Worm (Caenorhabditis elegans) whole organism, L4 larva: ENCODE measurements around the gene Y5H2A.4.

Experiments used
- ZK546.5 ChIP-seq, 2 experiments: sonication (generic microtip); optimal IDR thresholded peaks; 2 replicates each; lab custom pipeline; 2017; ENCODE audit warnings: missing biosample characterization in 2 of 2, missing genetic modification characterization in 2 of 2
- ama-1 ChIP-seq: fragments of 150-350 bp; optimal IDR thresholded peaks from 2 replicates; lab custom pipeline; 2014; ENCODE audit warnings: inconsistent platforms, mixed read lengths
- attf-4 ChIP-seq: sonication (generic microtip); optimal IDR thresholded peaks from 3 replicates; lab custom pipeline; 2017; ENCODE audit warnings: missing biosample characterization, missing genetic modification characterization
- ceh-20 ChIP-seq: fragments of 200-800 bp; sonication (Bioruptor generic); IDR thresholded peaks from 2 replicates; pipeline ENCODE4 v1.3.6; 2022; ENCODE audit warnings: missing genetic modification reagents, missing genetic modification characterization, missing compliant biosample characterization
- ceh-44 ChIP-seq: fragments of 200-800 bp; sonication (Bioruptor generic); IDR thresholded peaks from 2 replicates; pipeline ENCODE4 v1.3.6; 2022; ENCODE audit warnings: missing genetic modification reagents, missing genetic modification characterization, missing compliant biosample characterization
- daf-16 ChIP-seq, 3 experiments: sonication (generic microtip); optimal IDR thresholded peaks; 2 replicates each; lab custom pipeline; 2016 to 2017; ENCODE audit warnings: missing genetic modification characterization in 3 of 3, missing genetic modification reagents in 3 of 3, mild to moderate bottlenecking in 2 of 3, missing compliant biosample characterization in 2 of 3, missing biosample characterization in 1 of 3, moderate library complexity in 1 of 3
- daf-19 ChIP-seq: fragments of 200-800 bp; sonication (Bioruptor generic); conservative IDR thresholded peaks from 2 replicates; pipeline ENCODE4 v1.3.6; 2022; ENCODE audit warnings: missing genetic modification characterization, missing compliant biosample characterization
- dmd-6 ChIP-seq: fragments of 200-800 bp; sonication (Bioruptor generic); IDR thresholded peaks from 2 replicates; pipeline ENCODE4 v1.3.6; 2022; ENCODE audit warnings: missing genetic modification reagents, missing genetic modification characterization, missing compliant biosample characterization
- dpl-1 ChIP-seq: fragments of 150-350 bp; optimal IDR thresholded peaks from 2 replicates; lab custom pipeline; 2014; ENCODE audit warnings: missing biosample characterization, missing genetic modification reagents, missing genetic modification characterization
- dve-1 ChIP-seq: sonication (generic microtip); optimal IDR thresholded peaks from 2 replicates; lab custom pipeline; 2017; ENCODE audit warnings: antibody characterized with exemption, mild to moderate bottlenecking, missing genetic modification characterization, missing compliant biosample characterization; ENCODE audit not compliant: insufficient read depth
- hlh-11 ChIP-seq: fragments of 200-800 bp; sonication (Bioruptor generic); optimal IDR thresholded peaks from 2 replicates; lab custom pipeline; 2018; ENCODE audit warnings: mild to moderate bottlenecking, missing genetic modification characterization, missing compliant biosample characterization
- hlh-30 ChIP-seq: sonication (generic microtip); optimal IDR thresholded peaks from 2 replicates; lab custom pipeline; 2017; ENCODE audit warnings: antibody characterized with exemption, mild to moderate bottlenecking, missing genetic modification characterization, missing compliant biosample characterization; ENCODE audit not compliant: insufficient read depth
- hmg-1.1 ChIP-seq: fragments of 200-800 bp; sonication (Bioruptor generic); IDR thresholded peaks from 2 replicates; pipeline ENCODE4 v1.3.6; 2022; ENCODE audit warnings: missing genetic modification reagents, missing genetic modification characterization, missing compliant biosample characterization
- lim-7 ChIP-seq: fragments of 200-800 bp; sonication (Bioruptor generic); IDR thresholded peaks from 2 replicates; pipeline ENCODE4 v1.3.6; 2022; ENCODE audit warnings: missing genetic modification characterization, missing compliant biosample characterization
- lin-1 ChIP-seq: fragments of 200-800 bp; sonication (Bioruptor generic); IDR thresholded peaks from 2 replicates; pipeline ENCODE4 v1.3.6; 2022; ENCODE audit warnings: missing genetic modification reagents, missing genetic modification characterization, missing compliant biosample characterization
- lin-13 ChIP-seq: fragments of 150-350 bp; optimal IDR thresholded peaks from 2 replicates; lab custom pipeline; 2014; ENCODE audit warnings: missing biosample characterization, missing genetic modification reagents, missing genetic modification characterization
- lin-29 ChIP-seq: fragments of 200-800 bp; sonication (Bioruptor generic); IDR thresholded peaks from 2 replicates; pipeline ENCODE4 v1.3.6; 2022; ENCODE audit warnings: missing genetic modification reagents, missing genetic modification characterization, missing compliant biosample characterization
- lir-3 ChIP-seq: sonication (generic microtip); optimal IDR thresholded peaks from 2 replicates; lab custom pipeline; 2016; ENCODE audit warnings: mild to moderate bottlenecking, missing genetic modification characterization, missing compliant biosample characterization
- lsy-2 ChIP-seq, 2 experiments: fragments of 150-350 bp in 1 of 2; sonication (generic microtip) in 1 of 2; optimal IDR thresholded peaks; 2 replicates each; lab custom pipeline; 2014 to 2017; ENCODE audit warnings: missing biosample characterization in 2 of 2, missing genetic modification characterization in 2 of 2
- madf-9 ChIP-seq: fragments of 200-800 bp; sonication (Bioruptor generic); conservative IDR thresholded peaks from 2 replicates; pipeline ENCODE4 v1.3.6; 2022; ENCODE audit warnings: missing genetic modification reagents, missing genetic modification characterization, missing compliant biosample characterization
- mdl-1 ChIP-seq, 2 experiments: fragments of 150-350 bp in 1 of 2; sonication (generic microtip) in 1 of 2; optimal IDR thresholded peaks; 2 replicates each; lab custom pipeline; 2014 to 2017; ENCODE audit warnings: missing biosample characterization in 2 of 2, missing genetic modification characterization in 2 of 2
- mdt-29 ChIP-seq: fragments of 200-800 bp; sonication (Bioruptor generic); IDR thresholded peaks from 2 replicates; pipeline ENCODE4 v1.3.6; 2022; ENCODE audit warnings: missing genetic modification reagents, missing genetic modification characterization, missing compliant biosample characterization
- mes-2 ChIP-seq: sonication (generic microtip); optimal IDR thresholded peaks from 2 replicates; lab custom pipeline; 2016; ENCODE audit warnings: missing genotype, mild to moderate bottlenecking, missing genetic modification characterization, missing compliant biosample characterization; ENCODE audit not compliant: poor library complexity, severe bottlenecking
- mxl-3 ChIP-seq: fragments of 200-800 bp; sonication (Bioruptor generic); optimal IDR thresholded peaks from 2 replicates; lab custom pipeline; 2018; ENCODE audit warnings: mild to moderate bottlenecking, missing genetic modification characterization, missing compliant biosample characterization
- nhr-11 ChIP-seq: fragments of 150-350 bp; optimal IDR thresholded peaks from 2 replicates; lab custom pipeline; 2014; ENCODE audit warnings: missing biosample characterization, missing genetic modification characterization
- nhr-237 ChIP-seq: sonication (generic microtip); optimal IDR thresholded peaks from 2 replicates; lab custom pipeline; 2017; ENCODE audit warnings: missing biosample characterization, missing genetic modification characterization
- nhr-28 ChIP-seq: fragments of 150-350 bp; optimal IDR thresholded peaks from 2 replicates; lab custom pipeline; 2014; ENCODE audit warnings: missing biosample characterization, missing genetic modification characterization
- nhr-41 ChIP-seq: fragments of 200-800 bp; sonication (Bioruptor generic); IDR thresholded peaks from 2 replicates; pipeline ENCODE4 v1.3.6; 2022; ENCODE audit warnings: missing genetic modification reagents, missing genetic modification characterization, missing compliant biosample characterization
- nhr-6 ChIP-seq: fragments of 150-350 bp; optimal IDR thresholded peaks from 2 replicates; lab custom pipeline; 2014; ENCODE audit warnings: missing biosample characterization, missing genetic modification characterization
- pqm-1 ChIP-seq: sonication (generic microtip); optimal IDR thresholded peaks from 2 replicates; lab custom pipeline; 2017; ENCODE audit warnings: missing biosample characterization, missing genetic modification characterization
- rbr-2 ChIP-seq: sonication (generic microtip); optimal IDR thresholded peaks from 2 replicates; lab custom pipeline; 2016; ENCODE audit warnings: missing genotype, missing genetic modification characterization, missing compliant biosample characterization
- set-16 ChIP-seq: fragments of 200-800 bp; sonication (Bioruptor generic); IDR thresholded peaks from 2 replicates; pipeline ENCODE4 v1.3.6; 2022; ENCODE audit warnings: missing genetic modification reagents, missing genetic modification characterization, missing compliant biosample characterization
- snpc-1.2 ChIP-seq: fragments of 200-800 bp; sonication (Bioruptor generic); IDR thresholded peaks from 2 replicates; pipeline ENCODE4 v1.3.6; 2022; ENCODE audit warnings: missing genetic modification reagents, missing genetic modification characterization, missing compliant biosample characterization
- spr-1 ChIP-seq: sonication (generic microtip); optimal IDR thresholded peaks from 2 replicates; lab custom pipeline; 2016; ENCODE audit warnings: mild to moderate bottlenecking, missing genetic modification characterization, missing compliant biosample characterization
- unc-62 ChIP-seq, 3 experiments: fragments of 150-350 bp in 1 of 3; sonication (generic microtip); optimal IDR thresholded peaks in 2 of 3; peaks in 1 of 3; 1 replicate in 1 of 3; 2 replicates in 2 of 3; lab custom pipeline; 2014 to 2017; ENCODE audit warnings: missing biosample characterization in 3 of 3, missing genetic modification characterization in 3 of 3, missing genetic modification reagents in 3 of 3, missing genotype in 1 of 3
- zfp-3 ChIP-seq: fragments of 200-800 bp; sonication (Bioruptor generic); conservative IDR thresholded peaks from 2 replicates; pipeline ENCODE4 v1.3.6; 2022; ENCODE audit warnings: missing genetic modification reagents, missing genetic modification characterization, missing compliant biosample characterization
- zip-11 ChIP-seq: fragments of 200-800 bp; sonication (Bioruptor generic); IDR thresholded peaks from 2 replicates; pipeline ENCODE4 v1.3.6; 2022; ENCODE audit warnings: missing genetic modification characterization, missing compliant biosample characterization
- ztf-7 ChIP-seq: fragments of 150-350 bp; optimal IDR thresholded peaks from 2 replicates; lab custom pipeline; 2014; ENCODE audit warnings: missing biosample characterization, missing genetic modification characterization

Gene Y5H2A.4

DNA sequence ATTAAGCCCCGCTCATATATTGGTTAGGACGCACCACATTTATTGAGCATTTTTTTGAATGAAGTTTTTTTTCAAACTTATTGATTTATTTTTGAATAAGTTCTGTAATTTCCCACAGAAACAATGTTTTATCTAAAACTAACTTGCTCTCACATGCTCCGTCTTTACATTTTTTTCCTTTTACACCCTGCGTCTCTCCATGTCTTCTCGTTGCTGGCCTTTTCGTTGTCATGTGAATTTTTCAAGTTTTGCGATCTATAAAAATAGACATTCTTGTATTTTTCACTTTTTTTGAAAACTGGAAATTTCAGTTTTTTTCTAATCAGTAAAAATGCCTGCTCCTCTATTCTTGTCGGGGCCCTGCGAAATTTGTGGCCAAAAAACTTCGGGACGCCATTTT lies 43.2 kb downstream of the Y5H2A.4 start, which contains the start of gene nhr-134:
Gene nhr-134 (plus strand): TSS at position 312 of the 400 bp plus-strand sequence.
- no peak for TF ChIP-seq lin-1 (GFP tag; lab: Robert Waterston, UW)
- peak; percentile 15 for TF ChIP-seq hlh-11 (tag; lab: Kevin White, UChicago)
- peak; percentile 6 for TF ChIP-seq mes-2 (tag; lab: Kevin White, UChicago)
- TF ChIP-seq hlh-30 (tag; lab: Kevin White, UChicago), result peak; percentile 87
- TF ChIP-seq lsy-2 (tag; optimal IDR thresholded peaks at IDR 0.05; lab: Kevin White, UChicago), result peak in 1 of 2 experiments; percentile 3
- no peak for TF ChIP-seq ztf-7
- TF ChIP-seq nhr-28 (tag; lab: Kevin White, UChicago), result peak; percentile 30
- peak; percentile 44 for TF ChIP-seq dve-1
- no peak for TF ChIP-seq daf-16 (GFP tag; optimal IDR thresholded peaks at IDR 0.05; lab: Kevin White, UChicago)
- peak; percentile 44 for TF ChIP-seq daf-16 (tag; optimal IDR thresholded peaks at IDR 0.05; lab: Kevin White, UChicago)
- TF ChIP-seq nhr-41, result no peak
- peak in 1 of 2 experiments; percentile 55 for TF ChIP-seq unc-62 (GFP tag; optimal IDR thresholded peaks at IDR 0.05 in 1 of 2; lab: Kevin White, UChicago)
- no peak for TF ChIP-seq unc-62 (tag; optimal IDR thresholded peaks at IDR 0.05; lab: Kevin White, UChicago)

DNA sequence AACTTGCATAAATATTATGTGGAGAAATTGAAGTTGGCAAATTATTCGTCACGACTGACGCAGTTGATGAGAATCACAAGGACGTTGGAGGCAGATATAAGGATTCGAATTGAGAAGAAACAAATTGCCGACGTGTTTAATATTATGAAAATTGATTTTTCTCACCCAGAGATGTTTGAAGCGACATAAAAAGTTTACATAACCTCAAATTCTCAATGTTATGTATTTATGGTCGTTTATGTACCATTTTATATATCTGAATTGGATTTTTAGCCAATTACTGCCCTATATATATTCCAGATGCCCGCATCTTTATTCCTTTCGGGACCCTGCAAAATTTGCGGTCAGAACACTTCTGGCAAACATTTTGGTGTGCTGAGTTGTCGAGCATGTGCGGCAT lies 45.4 kb downstream of the Y5H2A.4 start, which contains the start of gene nhr-126:
Gene nhr-126 (plus strand): TSS at position 301 of the 400 bp plus-strand sequence.
- TF ChIP-seq dpl-1 (GFP tag; lab: Kevin White, UChicago) (no peak), snpc-1.2 (GFP tag; lab: Robert Waterston, UW) (no peak), lir-3 (no peak), mdl-1 (tag; optimal IDR thresholded peaks at IDR 0.05; lab: Kevin White, UChicago) (no peak), nhr-237 (tag; lab: Kevin White, UChicago) (no peak), hmg-1.1 (GFP tag; lab: Robert Waterston, UW) (no peak), hlh-30 (tag; lab: Kevin White, UChicago) (no peak), daf-19 (GFP tag; lab: Robert Waterston, UW) (no peak), dmd-6 (no peak), zip-11 (GFP tag; lab: Robert Waterston, UW) (no peak), attf-4 (no peak), ZK546.5 (tag; optimal IDR thresholded peaks at IDR 0.05; lab: Kevin White, UChicago) (no peak), spr-1 (tag; lab: Kevin White, UChicago) (no peak), zfp-3 (GFP tag; lab: Robert Waterston, UW) (no peak), lin-13 (GFP tag; lab: Kevin White, UChicago) (no peak)

DNA sequence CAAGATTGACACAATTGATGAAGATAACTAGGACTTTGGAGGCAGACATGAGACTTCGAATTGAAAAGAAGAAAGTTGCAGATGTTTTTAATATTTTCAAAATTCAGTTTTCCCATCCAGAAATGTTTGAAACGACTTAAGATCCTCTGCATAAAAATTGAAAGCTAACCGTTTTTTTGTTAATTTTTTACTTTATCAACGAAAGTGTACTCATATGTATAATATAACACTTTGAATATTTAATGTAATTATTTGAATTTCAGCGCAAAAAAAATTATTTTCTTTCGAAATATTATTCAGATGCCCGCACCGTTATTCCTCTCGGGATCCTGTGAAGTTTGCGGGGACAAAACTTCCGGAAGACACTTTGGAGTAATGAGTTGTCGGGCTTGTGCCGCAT lies 47.2 kb downstream of the Y5H2A.4 start, which contains the start of gene nhr-18:
Gene nhr-18 (plus strand): TSS at position 301 of the 400 bp plus-strand sequence.
- TF ChIP-seq lir-3 (no peak), set-16 (no peak), lin-29 (no peak), mdt-29 (no peak), pqm-1 (tag; lab: Kevin White, UChicago) (no peak), ceh-20 (GFP tag; lab: Robert Waterston, UW) (no peak), ceh-44 (GFP tag; lab: Robert Waterston, UW) (no peak), nhr-11 (tag; lab: Kevin White, UChicago) (no peak), mxl-3 (GFP tag; lab: Kevin White, UChicago) (no peak), daf-16 (GFP tag; optimal IDR thresholded peaks at IDR 0.05; lab: Kevin White, UChicago) (no peak), daf-16 (tag; optimal IDR thresholded peaks at IDR 0.05; lab: Kevin White, UChicago) (no peak), rbr-2 (tag; lab: Kevin White, UChicago) (no peak), dpl-1 (GFP tag; lab: Kevin White, UChicago) (no peak), lin-1 (GFP tag; lab: Robert Waterston, UW) (no peak), nhr-6 (tag; lab: Kevin White, UChicago) (no peak), lim-7 (no peak), madf-9 (no peak), dve-1 (no peak), hlh-30 (tag; lab: Kevin White, UChicago) (no peak), ama-1 (lab: Kevin White, UChicago) (no peak)
